Worm (Caenorhabditis elegans) whole organism, late embryonic: ENCODE results near the gene K07F5.17.
A peak's percentile ranks its signal among the peaks of the same experiment; 100 is the strongest.

Experiments
- ahr-1 ChIP-seq: sonication (generic microtip); optimal IDR thresholded peaks from 2 replicates; lab custom pipeline; 2016; ENCODE audit warnings: missing genetic modification characterization, missing compliant biosample characterization
- ceh-18 ChIP-seq: sonication (generic microtip); optimal IDR thresholded peaks from 2 replicates; lab custom pipeline; 2016; ENCODE audit warnings: missing genetic modification characterization, missing compliant biosample characterization
- elt-2 ChIP-seq: sonication (generic microtip); optimal IDR thresholded peaks from 2 replicates; lab custom pipeline; 2016; ENCODE audit warnings: missing genetic modification reagents, missing genetic modification characterization, missing compliant biosample characterization
- madf-2 ChIP-seq: sonication (generic microtip); optimal IDR thresholded peaks from 2 replicates; lab custom pipeline; 2017; ENCODE audit warnings: missing genetic modification characterization, missing compliant biosample characterization
- pqm-1 ChIP-seq: sonication (generic microtip); optimal IDR thresholded peaks from 2 replicates; lab custom pipeline; 2016; ENCODE audit warnings: missing genetic modification characterization, missing compliant biosample characterization
- syd-9 ChIP-seq: sonication (generic microtip); optimal IDR thresholded peaks from 2 replicates; lab custom pipeline; 2016; ENCODE audit warnings: mild to moderate bottlenecking, missing genetic modification characterization, moderate library complexity, missing compliant biosample characterization
- unc-42 ChIP-seq: sonication (generic microtip); optimal IDR thresholded peaks from 2 replicates; lab custom pipeline; 2016; ENCODE audit warnings: missing genotype, missing genetic modification characterization, missing compliant biosample characterization

ce11 chrIV:9857952-9858488 is 15.8 kb downstream of the K07F5.17 start, which contains the start of gene npp-1:
- TF ChIP-seq elt-2 (tag; lab: Kevin White, UChicago) (peak; percentile 43), pqm-1 (tag; lab: Kevin White, UChicago) (no peak), unc-42 (tag; lab: Kevin White, UChicago) (peak; percentile 6), madf-2 (tag; lab: Kevin White, UChicago) (no peak), syd-9 (no peak), ceh-18 (tag; lab: Kevin White, UChicago) (no peak), ahr-1 (tag; lab: Kevin White, UChicago) (no peak)
